Fruit fly (Drosophila melanogaster) whole organism, adult: ENCODE measurements around the gene gcm.

ENCODE experiments used
- CG14711 ChIP-seq: fragments of 200-800 bp; sonication (Bioruptor generic); optimal IDR thresholded peaks from 2 replicates; lab custom pipeline; 2018; ENCODE audit warnings: missing biosample characterization, mild to moderate bottlenecking, missing genetic modification characterization, moderate library complexity
- CG1620 ChIP-seq: fragments of 200-800 bp; sonication (Bioruptor generic); optimal IDR thresholded peaks from 2 replicates; lab custom pipeline; 2016; ENCODE audit warnings: missing biosample characterization, missing genetic modification characterization
- CG5204 ChIP-seq: fragments of 200-800 bp; sonication (Bioruptor generic); optimal IDR thresholded peaks from 2 replicates; lab custom pipeline; 2016; ENCODE audit warnings: missing biosample characterization, missing genetic modification characterization
- Clk ChIP-seq: fragments of 200-800 bp; sonication (Bioruptor generic); optimal IDR thresholded peaks from 2 replicates; lab custom pipeline; 2017; ENCODE audit warnings: missing biosample characterization, missing genetic modification characterization
- Crg-1 ChIP-seq: fragments of 200-800 bp; sonication (Bioruptor generic); optimal IDR thresholded peaks from 2 replicates; lab custom pipeline; 2016; ENCODE audit warnings: missing biosample characterization, missing genetic modification characterization
- Hr96 ChIP-seq: fragments of 200-800 bp; sonication (Bioruptor generic); optimal IDR thresholded peaks from 2 replicates; lab custom pipeline; 2016; ENCODE audit warnings: missing biosample characterization, missing genetic modification characterization
- Mnt ChIP-seq: fragments of 200-800 bp; sonication (Bioruptor generic); optimal IDR thresholded peaks from 2 replicates; lab custom pipeline; 2016; ENCODE audit warnings: missing biosample characterization, mild to moderate bottlenecking, missing genetic modification characterization
- bab1 ChIP-seq: fragments of 200-800 bp; sonication (Bioruptor generic); optimal IDR thresholded peaks from 3 replicates; lab custom pipeline; 2019; ENCODE audit warnings: missing biosample characterization, mild to moderate bottlenecking, missing genetic modification characterization, moderate library complexity
- kay ChIP-seq: fragments of 200-800 bp; sonication (Bioruptor generic); peaks from one replicate; lab custom pipeline; 2016; ENCODE audit warnings: missing biosample characterization, missing genetic modification characterization, borderline replicate concordance
- ovo ChIP-seq: fragments of 200-800 bp; sonication (Bioruptor generic); optimal IDR thresholded peaks from 2 replicates; lab custom pipeline; 2016; ENCODE audit warnings: missing biosample characterization, missing genetic modification characterization
- pad ChIP-seq: fragments of 200-800 bp; sonication (Bioruptor generic); optimal IDR thresholded peaks from 3 replicates; lab custom pipeline; 2017; ENCODE audit warnings: missing biosample characterization, missing genetic modification characterization, mild to moderate bottlenecking, moderate library complexity, missing genetic modification reagents

dm6 chr2L:9618871-9619270 lies 37.3 kb upstream of the gcm start:
- no peak for TF ChIP-seq bab1 (GFP tag; lab: Kevin White, UChicago)
- no peak for TF ChIP-seq Mnt (GFP tag; lab: Kevin White, UChicago)
- TF ChIP-seq CG14711: no peak
- TF ChIP-seq Crg-1 (GFP tag; lab: Kevin White, UChicago): no peak
- peak; percentile 71 for TF ChIP-seq kay (GFP tag; lab: Kevin White, UChicago)
- TF ChIP-seq pad (GFP tag; lab: Kevin White, UChicago): peak; percentile 4
- TF ChIP-seq CG5204 (GFP tag; lab: Kevin White, UChicago): no peak
- no peak for TF ChIP-seq Hr96 (GFP tag; lab: Kevin White, UChicago)
- no peak for TF ChIP-seq CG1620 (GFP tag; lab: Kevin White, UChicago)
- TF ChIP-seq Clk: no peak
- TF ChIP-seq ovo (GFP tag; lab: Kevin White, UChicago): no peak
